Worm (Caenorhabditis elegans) whole organism, L4 larva: ENCODE measurements around the gene C05C8.7.
A peak's percentile ranks its signal among the peaks of the same experiment; 100 is the strongest.

Experiments used
- F37D6.2 ChIP-seq: sonication (generic microtip); optimal IDR thresholded peaks from 2 replicates; lab custom pipeline; 2016; ENCODE audit warnings: mild to moderate bottlenecking, missing genetic modification characterization, missing compliant biosample characterization
- F49E8.2 ChIP-seq: sonication (generic microtip); optimal IDR thresholded peaks from 2 replicates; lab custom pipeline; 2016; ENCODE audit warnings: missing compliant biosample characterization, mild to moderate bottlenecking, missing genetic modification characterization, borderline replicate concordance
- R02D3.7 ChIP-seq: fragments of 150-350 bp; sonication (generic microtip); optimal IDR thresholded peaks from 3 replicates; lab custom pipeline; 2014; ENCODE audit warnings: missing biosample characterization, missing genetic modification characterization
- T20F7.1 ChIP-seq: fragments of 200-800 bp; sonication (Bioruptor generic); optimal IDR thresholded peaks from 2 replicates; lab custom pipeline; 2018; ENCODE audit warnings: mild to moderate bottlenecking, missing genetic modification characterization, missing compliant biosample characterization
- T26A8.4 ChIP-seq: fragments of 200-800 bp; sonication (Bioruptor generic); IDR thresholded peaks from 2 replicates; pipeline ENCODE4 v1.3.6; 2022; ENCODE audit warnings: missing genetic modification characterization, missing compliant biosample characterization
- aha-1 ChIP-seq: fragments of 150-350 bp; peaks from one replicate; lab custom pipeline; 2014; ENCODE audit warnings: missing biosample characterization, missing genetic modification characterization
- ctbp-1 ChIP-seq: fragments of 200-800 bp; sonication (Bioruptor generic); IDR thresholded peaks from 2 replicates; pipeline ENCODE4 v1.3.6; 2022; ENCODE audit warnings: missing genetic modification reagents, missing genetic modification characterization, missing compliant biosample characterization
- daf-16 ChIP-seq, 3 experiments: sonication (generic microtip); optimal IDR thresholded peaks; 2 replicates each; lab custom pipeline; 2016 to 2017; ENCODE audit warnings: missing genetic modification characterization in 3 of 3, missing genetic modification reagents in 3 of 3, mild to moderate bottlenecking in 2 of 3, missing compliant biosample characterization in 2 of 3, missing biosample characterization in 1 of 3, moderate library complexity in 1 of 3
- daf-8 ChIP-seq: fragments of 200-800 bp; sonication (Bioruptor generic); IDR thresholded peaks from 2 replicates; pipeline ENCODE4 v1.3.6; 2022; ENCODE audit warnings: missing genetic modification characterization, missing compliant biosample characterization
- dve-1 ChIP-seq: sonication (generic microtip); optimal IDR thresholded peaks from 2 replicates; lab custom pipeline; 2017; ENCODE audit warnings: antibody characterized with exemption, mild to moderate bottlenecking, missing genetic modification characterization, missing compliant biosample characterization; ENCODE audit not compliant: insufficient read depth
- hif-1 ChIP-seq, 2 experiments: sonication (generic microtip); optimal IDR thresholded peaks; 2 replicates each; lab custom pipeline; 2016 to 2017; ENCODE audit warnings: missing compliant biosample characterization in 2 of 2, missing genetic modification characterization in 2 of 2, missing genetic modification reagents in 2 of 2, missing genotype in 2 of 2, mild to moderate bottlenecking in 1 of 2
- hlh-30 ChIP-seq: sonication (generic microtip); optimal IDR thresholded peaks from 2 replicates; lab custom pipeline; 2017; ENCODE audit warnings: antibody characterized with exemption, mild to moderate bottlenecking, missing genetic modification characterization, missing compliant biosample characterization; ENCODE audit not compliant: insufficient read depth
- lin-1 ChIP-seq: fragments of 200-800 bp; sonication (Bioruptor generic); IDR thresholded peaks from 2 replicates; pipeline ENCODE4 v1.3.6; 2022; ENCODE audit warnings: missing genetic modification reagents, missing genetic modification characterization, missing compliant biosample characterization
- lin-15B ChIP-seq: fragments of 150-350 bp; sonication (generic microtip); optimal IDR thresholded peaks from 3 replicates; lab custom pipeline; 2014; ENCODE audit warnings: missing biosample characterization, missing genetic modification characterization
- lin-29 ChIP-seq: fragments of 200-800 bp; sonication (Bioruptor generic); IDR thresholded peaks from 2 replicates; pipeline ENCODE4 v1.3.6; 2022; ENCODE audit warnings: missing genetic modification reagents, missing genetic modification characterization, missing compliant biosample characterization
- lsy-2 ChIP-seq, 2 experiments: fragments of 150-350 bp in 1 of 2; sonication (generic microtip) in 1 of 2; optimal IDR thresholded peaks; 2 replicates each; lab custom pipeline; 2014 to 2017; ENCODE audit warnings: missing biosample characterization in 2 of 2, missing genetic modification characterization in 2 of 2
- madf-5 ChIP-seq, 2 experiments: fragments of 200-800 bp; sonication (Bioruptor generic); IDR thresholded peaks; 2 replicates each; pipeline ENCODE4 v1.3.6; 2022; ENCODE audit warnings: missing compliant biosample characterization in 2 of 2, missing genetic modification characterization in 2 of 2
- mdt-29 ChIP-seq: fragments of 200-800 bp; sonication (Bioruptor generic); IDR thresholded peaks from 2 replicates; pipeline ENCODE4 v1.3.6; 2022; ENCODE audit warnings: missing genetic modification reagents, missing genetic modification characterization, missing compliant biosample characterization
- mep-1 ChIP-seq: fragments of 150-350 bp; sonication (generic microtip); optimal IDR thresholded peaks from 3 replicates; lab custom pipeline; 2014; ENCODE audit warnings: missing biosample characterization, missing genetic modification characterization
- mxl-3 ChIP-seq: fragments of 200-800 bp; sonication (Bioruptor generic); optimal IDR thresholded peaks from 2 replicates; lab custom pipeline; 2018; ENCODE audit warnings: mild to moderate bottlenecking, missing genetic modification characterization, missing compliant biosample characterization
- nhr-102 ChIP-seq: sonication (generic microtip); optimal IDR thresholded peaks from 2 replicates; lab custom pipeline; 2016; ENCODE audit warnings: mild to moderate bottlenecking, missing genetic modification characterization, moderate library complexity, missing compliant biosample characterization
- nhr-11 ChIP-seq: fragments of 150-350 bp; optimal IDR thresholded peaks from 2 replicates; lab custom pipeline; 2014; ENCODE audit warnings: missing biosample characterization, missing genetic modification characterization
- nhr-237 ChIP-seq: sonication (generic microtip); optimal IDR thresholded peaks from 2 replicates; lab custom pipeline; 2017; ENCODE audit warnings: missing biosample characterization, missing genetic modification characterization
- nhr-25 ChIP-seq: sonication (generic microtip); optimal IDR thresholded peaks from 2 replicates; lab custom pipeline; 2017; ENCODE audit warnings: missing genetic modification characterization, mild to moderate bottlenecking, missing compliant biosample characterization, antibody characterized with exemption, moderate library complexity, borderline replicate concordance; ENCODE audit not compliant: insufficient read depth
- nhr-28 ChIP-seq: fragments of 150-350 bp; optimal IDR thresholded peaks from 2 replicates; lab custom pipeline; 2014; ENCODE audit warnings: missing biosample characterization, missing genetic modification characterization
- nhr-42 ChIP-seq: fragments of 200-800 bp; sonication (Bioruptor generic); IDR thresholded peaks from 2 replicates; pipeline ENCODE4 v1.3.6; 2022; ENCODE audit warnings: missing genetic modification characterization, missing compliant biosample characterization
- nhr-48 ChIP-seq: sonication (generic microtip); optimal IDR thresholded peaks from 2 replicates; lab custom pipeline; 2016; ENCODE audit warnings: mild to moderate bottlenecking, missing genetic modification characterization, missing compliant biosample characterization
- nhr-76 ChIP-seq: fragments of 150-350 bp; optimal IDR thresholded peaks from 2 replicates; lab custom pipeline; 2014; ENCODE audit warnings: missing biosample characterization, missing genetic modification characterization
- pha-4 ChIP-seq, 2 experiments: fragments of 150-350 bp in 1 of 2; fragments of 200-800 bp in 1 of 2; sonication (Bioruptor generic) in 1 of 2; IDR thresholded peaks in 1 of 2; optimal IDR thresholded peaks in 1 of 2; 2 replicates each; pipeline versions ENCODE4 v1.3.6 to Lab custom; 2014 to 2022; ENCODE audit warnings: missing genetic modification characterization in 2 of 2, missing genetic modification reagents in 2 of 2, missing biosample characterization in 1 of 2, missing compliant biosample characterization in 1 of 2
- rbr-2 ChIP-seq: sonication (generic microtip); optimal IDR thresholded peaks from 2 replicates; lab custom pipeline; 2016; ENCODE audit warnings: missing genotype, missing genetic modification characterization, missing compliant biosample characterization
- saeg-2 ChIP-seq: fragments of 200-800 bp; sonication (Bioruptor generic); IDR thresholded peaks from 2 replicates; pipeline ENCODE4 v1.3.6; 2022; ENCODE audit warnings: missing genetic modification reagents, missing genetic modification characterization, missing compliant biosample characterization
- sdz-12 ChIP-seq: fragments of 200-800 bp; sonication (Bioruptor generic); optimal IDR thresholded peaks from 2 replicates; lab custom pipeline; 2018; ENCODE audit warnings: mild to moderate bottlenecking, missing genetic modification characterization, missing compliant biosample characterization
- set-16 ChIP-seq: fragments of 200-800 bp; sonication (Bioruptor generic); IDR thresholded peaks from 2 replicates; pipeline ENCODE4 v1.3.6; 2022; ENCODE audit warnings: missing genetic modification reagents, missing genetic modification characterization, missing compliant biosample characterization
- tag-97 ChIP-seq: fragments of 200-800 bp; sonication (Bioruptor generic); IDR thresholded peaks from 2 replicates; pipeline ENCODE4 v1.3.6; 2022; ENCODE audit warnings: missing genetic modification characterization, missing compliant biosample characterization
- unc-62 ChIP-seq, 3 experiments: fragments of 150-350 bp in 1 of 3; sonication (generic microtip); optimal IDR thresholded peaks in 2 of 3; peaks in 1 of 3; 1 replicate in 1 of 3; 2 replicates in 2 of 3; lab custom pipeline; 2014 to 2017; ENCODE audit warnings: missing biosample characterization in 3 of 3, missing genetic modification characterization in 3 of 3, missing genetic modification reagents in 3 of 3, missing genotype in 1 of 3
- vab-7 ChIP-seq: fragments of 200-800 bp; sonication (Bioruptor generic); IDR thresholded peaks from 2 replicates; pipeline ENCODE4 v1.3.6; 2022; ENCODE audit warnings: missing genetic modification reagents, missing genetic modification characterization, missing compliant biosample characterization
- zfp-3 ChIP-seq: fragments of 200-800 bp; sonication (Bioruptor generic); conservative IDR thresholded peaks from 2 replicates; pipeline ENCODE4 v1.3.6; 2022; ENCODE audit warnings: missing genetic modification reagents, missing genetic modification characterization, missing compliant biosample characterization
- zip-2 ChIP-seq: fragments of 150-350 bp; optimal IDR thresholded peaks from 2 replicates; lab custom pipeline; 2014; ENCODE audit warnings: missing biosample characterization, missing genetic modification characterization
- ztf-11 ChIP-seq: fragments of 150-350 bp; optimal IDR thresholded peaks from 2 replicates; lab custom pipeline; 2014; ENCODE audit warnings: missing biosample characterization, missing genetic modification characterization
- ztf-7 ChIP-seq: fragments of 150-350 bp; optimal IDR thresholded peaks from 2 replicates; lab custom pipeline; 2014; ENCODE audit warnings: missing biosample characterization, missing genetic modification characterization

C05C8.7 gene

DNA sequence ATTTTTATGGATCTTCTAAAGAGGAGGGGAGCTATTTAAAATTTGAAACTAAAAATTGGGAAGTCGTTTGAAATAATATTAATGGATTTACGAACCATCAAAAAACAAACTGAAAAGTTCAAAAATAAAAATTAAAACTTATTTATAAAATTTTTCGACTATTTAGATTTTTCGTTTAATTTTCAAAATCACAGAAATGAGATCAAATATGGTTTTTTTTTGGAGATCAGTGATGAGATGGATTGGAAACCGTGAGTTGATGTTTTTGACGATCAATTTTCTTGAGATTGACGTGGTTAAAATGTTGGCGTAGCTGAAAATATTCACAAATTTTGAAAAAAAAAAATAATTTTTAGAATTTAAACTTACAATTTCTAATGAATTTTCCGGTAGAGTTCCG lies 27.9 kb downstream of the C05C8.7 start, which contains the start of gene C13F10.5:
TSS of gene C13F10.5 (minus strand) at position 101 of the 400 bp plus-strand sequence.
- TF ChIP-seq aha-1 (tag; lab: Kevin White, UChicago) (peak; percentile 42), ctbp-1 (no peak), nhr-25 (tag; lab: Kevin White, UChicago) (no peak)
- TF ChIP-seq, all 104 proteins: peak for 1

DNA sequence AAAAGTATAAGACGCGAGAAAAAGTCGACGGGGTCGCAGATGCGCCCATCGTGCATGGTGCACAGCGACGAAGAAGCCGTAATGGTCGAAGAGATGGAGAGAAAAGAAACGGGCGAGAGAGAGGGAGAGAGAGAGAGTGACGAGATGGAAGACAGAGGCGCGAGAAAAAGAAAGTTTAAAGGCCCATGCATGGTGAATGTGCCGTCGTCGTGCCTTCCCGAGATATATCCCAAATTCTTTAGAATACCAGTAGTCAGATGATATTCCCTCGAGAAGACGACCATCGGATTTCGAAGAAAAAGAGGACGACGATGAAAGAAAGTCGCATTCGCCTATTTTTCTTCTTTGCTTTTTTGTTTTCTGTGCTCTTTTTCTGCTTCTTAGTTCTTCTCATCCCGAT lies 30.8 kb downstream of the C05C8.7 start:
- TF ChIP-seq vab-7: no peak
- no peak for TF ChIP-seq zfp-3 (GFP tag; lab: Robert Waterston, UW)
- TF ChIP-seq sdz-12 (GFP tag; lab: Kevin White, UChicago): no peak
- no peak for TF ChIP-seq nhr-76 (tag; lab: Kevin White, UChicago)
- no peak for TF ChIP-seq tag-97 (GFP tag; lab: Robert Waterston, UW)
- no peak for TF ChIP-seq saeg-2 (GFP tag; lab: Robert Waterston, UW)
- TF ChIP-seq ztf-11: no peak
- no peak for TF ChIP-seq R02D3.7 (tag; lab: Kevin White, UChicago)
- no peak for TF ChIP-seq zip-2
- no peak for TF ChIP-seq pha-4 (GFP tag; IDR thresholded peaks at IDR 0.05; lab: Robert Waterston, UW)
- TF ChIP-seq pha-4 (tag; optimal IDR thresholded peaks at IDR 0.05; lab: Kevin White, UChicago): no peak
- no peak for TF ChIP-seq ctbp-1
- peak; percentile 15 for TF ChIP-seq mep-1 (tag; lab: Kevin White, UChicago)
- TF ChIP-seq dve-1 (tag; lab: Kevin White, UChicago): no peak
- TF ChIP-seq nhr-102 (tag; lab: Kevin White, UChicago): no peak
- no peak for TF ChIP-seq nhr-48 (tag; lab: Kevin White, UChicago)
- TF ChIP-seq nhr-237 (tag; lab: Kevin White, UChicago): no peak
- no peak for TF ChIP-seq T20F7.1 (GFP tag; lab: Kevin White, UChicago)
- TF ChIP-seq set-16 (GFP tag; lab: Robert Waterston, UW): peak; percentile 38
- peak in 1 of 2 experiments; percentile 3 for TF ChIP-seq lsy-2 (tag; optimal IDR thresholded peaks at IDR 0.05; lab: Kevin White, UChicago)
- TF ChIP-seq hlh-30 (tag; lab: Kevin White, UChicago): peak; percentile 59
- peak; percentile 27 for TF ChIP-seq rbr-2 (tag; lab: Kevin White, UChicago)
- no peak for TF ChIP-seq F37D6.2
- TF ChIP-seq unc-62 (GFP tag; optimal IDR thresholded peaks at IDR 0.05 in 1 of 2; lab: Kevin White, UChicago): peak in 1 of 2 experiments; percentile 72
- no peak for TF ChIP-seq unc-62 (tag; optimal IDR thresholded peaks at IDR 0.05; lab: Kevin White, UChicago)
- TF ChIP-seq mdt-29 (GFP tag; lab: Robert Waterston, UW): no peak
- TF ChIP-seq daf-16 (GFP tag; optimal IDR thresholded peaks at IDR 0.05; lab: Kevin White, UChicago): no peak
- no peak for TF ChIP-seq daf-16 (tag; optimal IDR thresholded peaks at IDR 0.05; lab: Kevin White, UChicago)
- no peak for TF ChIP-seq nhr-11 (tag; lab: Kevin White, UChicago)
- no peak for TF ChIP-seq nhr-28 (tag; lab: Kevin White, UChicago)
- no peak for TF ChIP-seq T26A8.4 (GFP tag; lab: Robert Waterston, UW)
- no peak for TF ChIP-seq lin-29 (GFP tag; lab: Robert Waterston, UW)
- TF ChIP-seq daf-8: no peak
- TF ChIP-seq nhr-42 (GFP tag; lab: Robert Waterston, UW): no peak
- no peak for TF ChIP-seq ztf-7 (tag; lab: Kevin White, UChicago)
- TF ChIP-seq hif-1 (tag; optimal IDR thresholded peaks at IDR 0.05; lab: Kevin White, UChicago): no peak
- no peak for TF ChIP-seq mxl-3 (GFP tag; lab: Kevin White, UChicago)
- no peak for TF ChIP-seq madf-5 (GFP tag; IDR thresholded peaks at IDR 0.05; lab: Robert Waterston, UW)
- TF ChIP-seq lin-15B (tag; lab: Kevin White, UChicago): no peak
- no peak for TF ChIP-seq F49E8.2 (tag; lab: Kevin White, UChicago)
- no peak for TF ChIP-seq lin-1 (GFP tag; lab: Robert Waterston, UW)
